Fruit fly (Drosophila melanogaster) whole organism, prepupa: ENCODE results near the gene CG46512.
"Not testable (repeated sequence)": the region's sequence is repeated elsewhere in the genome, so short reads cannot be mapped to it uniquely, and the experiment has no call there.

Experiments used
- CG15336 ChIP-seq: fragments of 200-800 bp; sonication (Bioruptor generic); IDR thresholded peaks from 2 replicates; pipeline ENCODE4 v1.3.6; 2022; ENCODE audit warnings: missing biosample characterization, missing genetic modification characterization
- Hr38 ChIP-seq: sonication (Bioruptor generic); optimal IDR thresholded peaks from 2 replicates; lab custom pipeline; 2016; ENCODE audit warnings: missing biosample characterization, missing genetic modification characterization
- esn ChIP-seq: fragments of 200-800 bp; sonication (Bioruptor generic); optimal IDR thresholded peaks from 2 replicates; lab custom pipeline; 2016; ENCODE audit warnings: missing biosample characterization, mild to moderate bottlenecking, missing genetic modification characterization, moderate library complexity
- net ChIP-seq: fragments of 200-800 bp; sonication (Bioruptor generic); optimal IDR thresholded peaks from 3 replicates; lab custom pipeline; 2016; ENCODE audit warnings: missing biosample characterization, missing genetic modification characterization

- TF ChIP-seq net; CG15336 (GFP tag; lab: Robert Waterston, UW); esn (GFP tag; lab: Kevin White, UChicago); Hr38 (GFP tag; lab: Kevin White, UChicago): not testable (repeated sequence)
These were observed 29.9 kb downstream of the CG46512 start, which contains the start of gene CG46517 for dm6 chrX:22217079-22217478.
